ENCODE assay signal across 3 fruit fly cellular contexts in the genomic region with DNA sequence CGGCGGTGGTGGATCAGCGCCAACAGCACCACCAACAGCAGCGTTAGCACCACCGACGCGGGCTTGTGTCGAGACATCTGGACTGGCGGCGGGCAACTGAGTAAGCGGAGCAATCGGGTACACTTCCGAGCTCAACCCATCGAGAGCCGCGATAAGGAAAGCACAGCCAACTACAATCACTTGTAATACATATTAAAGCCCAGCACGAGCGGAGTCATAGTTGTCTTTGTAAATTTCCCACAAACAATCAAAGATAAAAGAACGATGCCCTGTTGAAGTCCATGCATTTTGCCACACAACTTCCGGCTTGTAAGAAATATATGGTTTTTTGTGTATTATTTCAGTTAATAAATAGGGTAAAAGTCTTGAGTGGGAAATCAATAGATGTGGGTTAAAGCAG.
TF ChIP-seq lines count a peak whose summit lies in the region.

A gene (minus strand): TSS at position 101 of the 400 bp plus-strand sequence.

- no peak for TF ChIP-seq CTCF in whole organism, embryonic (GFP tag; optimal IDR thresholded peaks at IDR 0.05; lab: Kevin White, UChicago)

TF ChIP-seq in whole organism, embryonic, 481 proteins besides CTCF, POLR2A, EP300 and RAD21:
- no peak for TF ChIP-seq kni (GFP tag; optimal IDR thresholded peaks at IDR 0.05; lab: Kevin White, UChicago)
- 0 out of 3 replicates have a peak, but pooled peaks have one; percentile 8 for TF ChIP-seq vnd (GFP tag; IDR thresholded peaks at IDR 0.05; lab: Robert Waterston, UW; ENCODE audit: partially characterized antibody)
- no peak for TF ChIP-seq fd102C (GFP tag; optimal IDR thresholded peaks at IDR 0.05; lab: Kevin White, UChicago)
- no peak for TF ChIP-seq CHES-1-like (GFP tag; optimal IDR thresholded peaks at IDR 0.05; lab: Kevin White, UChicago)
- no peak for TF ChIP-seq Ssrp (tag; optimal IDR thresholded peaks at IDR 0.05; lab: Kevin White, UChicago)
- TF ChIP-seq emc (GFP tag; optimal IDR thresholded peaks at IDR 0.05; lab: Kevin White, UChicago), result no peak
- TF ChIP-seq p53 (GFP tag; optimal IDR thresholded peaks at IDR 0.05; lab: Kevin White, UChicago), result no peak
- no peak for TF ChIP-seq CG3281 (GFP tag; optimal IDR thresholded peaks at IDR 0.05; lab: Kevin White, UChicago)
- TF ChIP-seq ash1 (GFP tag; optimal IDR thresholded peaks at IDR 0.05; lab: Kevin White, UChicago), result no peak
- no peak for TF ChIP-seq scrt (GFP tag; optimal IDR thresholded peaks at IDR 0.05; lab: Kevin White, UChicago)
- no peak for TF ChIP-seq nerfin-2 (GFP tag; IDR thresholded peaks at IDR 0.05; lab: Robert Waterston, UW; ENCODE audit: partially characterized antibody)
- no peak for TF ChIP-seq Doc2 (GFP tag; IDR thresholded peaks at IDR 0.05; lab: Robert Waterston, UW)
- peak; percentile 34 for TF ChIP-seq Deaf1 (tag; optimal IDR thresholded peaks at IDR 0.05; lab: Kevin White, UChicago)
- TF ChIP-seq sr (GFP tag; IDR thresholded peaks at IDR 0.05; lab: Robert Waterston, UW), result no peak

TF ChIP-seq in whole organism, prepupa, 60 proteins besides CTCF, POLR2A, EP300 and RAD21:
- TF ChIP-seq net (GFP tag; optimal IDR thresholded peaks at IDR 0.05; lab: Kevin White, UChicago) (no peak), CG6808 (GFP tag; optimal IDR thresholded peaks at IDR 0.05; lab: Kevin White, UChicago) (no peak), svp (GFP tag; lab: Kevin White, UChicago) (peak; percentile 71)

TF ChIP-seq in whole organism, pupa, 21 proteins besides CTCF, POLR2A, EP300 and RAD21:
- no peak for TF ChIP-seq CG10348 (GFP tag; IDR thresholded peaks at IDR 0.05; lab: Robert Waterston, UW)
- TF ChIP-seq CG8159 (tag; optimal IDR thresholded peaks at IDR 0.05; lab: Kevin White, UChicago), result no peak
- no peak for TF ChIP-seq CG32121 (GFP tag; IDR thresholded peaks at IDR 0.05; lab: Robert Waterston, UW)
- TF ChIP-seq EcR (GFP tag; optimal IDR thresholded peaks at IDR 0.05; lab: Kevin White, UChicago), result peak; percentile 56
